Fruit fly (Drosophila melanogaster): Measurements from ENCODE around the gene Dus2.

DNA sequence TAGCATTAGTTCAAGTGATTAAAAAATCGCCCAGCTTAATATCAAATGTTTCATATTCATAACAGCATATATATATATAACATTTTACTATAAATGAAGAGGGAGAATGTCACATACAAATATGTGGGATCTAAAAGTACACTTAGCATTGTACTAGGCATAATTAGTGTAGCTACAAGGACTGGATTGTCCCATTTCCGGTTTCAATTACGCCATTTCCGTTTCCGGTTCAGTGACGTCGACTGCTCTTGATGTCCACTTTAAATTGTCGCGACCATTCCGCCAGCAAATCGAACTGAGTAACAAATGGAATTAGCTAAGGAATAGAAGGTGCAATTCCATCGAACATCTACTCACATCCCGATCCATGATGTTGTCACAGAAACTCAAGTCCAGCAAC is 3.3 kb upstream of the Dus2 start:
- TF ChIP-seq Chrac-16 (GFP tag; optimal IDR thresholded peaks at IDR 0.05) (no peak), luna (GFP tag; optimal IDR thresholded peaks at IDR 0.05) (no peak)

Data from whole organism, embryonic.